Worm (Caenorhabditis elegans) whole organism, L3 larva: ENCODE data around the gene srx-121.

ENCODE experiments used
- nhr-77 ChIP-seq: fragments of 150-350 bp; optimal IDR thresholded peaks from 2 replicates; lab custom pipeline; 2014; ENCODE audit warnings: missing biosample characterization, missing genetic modification characterization
- pha-4 ChIP-seq: fragments of 150-350 bp; optimal IDR thresholded peaks from 2 replicates; lab custom pipeline; 2014; ENCODE audit warnings: missing biosample characterization, missing genetic modification reagents, missing genetic modification characterization
- snpc-4 ChIP-seq: fragments of 150-350 bp; optimal IDR thresholded peaks from 2 replicates; lab custom pipeline; 2014; ENCODE audit warnings: missing biosample characterization, missing genetic modification characterization

DNA sequence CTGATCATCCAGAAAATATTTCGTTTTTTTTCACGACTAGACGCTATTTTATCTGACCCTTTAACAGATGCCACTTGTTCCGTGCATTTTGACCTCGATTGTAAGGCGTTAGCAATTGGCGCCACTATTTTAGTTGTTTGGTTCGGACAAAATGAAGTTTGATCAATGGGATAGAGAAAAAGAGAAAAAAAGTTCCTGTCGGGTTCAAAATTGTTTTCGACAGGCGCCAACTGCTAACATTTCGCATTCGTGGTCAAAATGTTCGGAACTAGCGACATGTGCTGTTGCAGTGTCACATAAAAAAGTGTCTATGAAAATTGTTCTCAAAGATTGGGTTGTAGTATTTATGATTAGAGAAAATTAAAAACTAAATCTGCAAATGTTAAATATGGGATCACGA lies 25.1 kb downstream of the srx-121 start:
- no peak for TF ChIP-seq nhr-77
- no peak for TF ChIP-seq pha-4 (tag; lab: Kevin White, UChicago)
- no peak for TF ChIP-seq snpc-4 (tag; lab: Kevin White, UChicago)
